Fruit fly (Drosophila melanogaster): ENCODE measurements around the gene Cyp313a2.

Gene Cyp313a2

DNA sequence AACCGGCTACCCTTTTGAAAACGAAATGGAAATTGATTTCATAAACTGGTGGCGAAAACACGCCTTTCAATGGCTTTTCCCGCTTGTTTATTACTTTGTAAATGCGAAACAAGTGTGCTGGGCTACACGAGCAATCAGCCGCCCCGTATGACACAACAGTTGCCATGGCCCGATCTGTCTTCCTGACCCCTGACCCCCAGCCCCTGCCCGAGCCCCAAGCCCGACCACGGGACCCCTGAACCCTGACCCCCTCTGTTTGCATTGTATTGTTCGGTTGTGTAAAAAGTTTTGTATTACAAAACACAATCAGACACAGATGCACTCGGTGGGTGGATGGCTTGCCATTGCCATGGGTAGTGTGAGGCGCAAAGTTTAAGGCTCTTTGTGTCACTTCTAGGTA is 51.1 kb downstream of the Cyp313a2 start:
- no peak for TF ChIP-seq CTCF (optimal IDR thresholded peaks at IDR 0.05)
- TF ChIP-seq CG8478 (optimal IDR thresholded peaks at IDR 0.05), result no peak
